Worm (Caenorhabditis elegans) whole organism, mixed stage, embryonic: ENCODE measurements around the gene R07A4.4.

Source experiments
- ces-1 ChIP-seq: fragments of 150-350 bp; optimal IDR thresholded peaks from 2 replicates; lab custom pipeline; 2014; ENCODE audit warnings: missing biosample characterization, missing genetic modification reagents, missing genetic modification characterization
- elt-1 ChIP-seq: sonication (generic microtip); optimal IDR thresholded peaks from 2 replicates; lab custom pipeline; 2017; ENCODE audit warnings: missing genetic modification characterization, mild to moderate bottlenecking, missing compliant biosample characterization, antibody characterized with exemption, moderate library complexity, borderline replicate concordance; ENCODE audit not compliant: insufficient read depth
- mab-5 ChIP-seq: fragments of 150-350 bp; optimal IDR thresholded peaks from 2 replicates; lab custom pipeline; 2014; ENCODE audit warnings: missing biosample characterization, missing genetic modification characterization
- nhr-28 ChIP-seq: fragments of 150-350 bp; optimal IDR thresholded peaks from 2 replicates; lab custom pipeline; 2014; ENCODE audit warnings: missing biosample characterization, missing genetic modification characterization
- pha-4 ChIP-seq: fragments of 150-350 bp; optimal IDR thresholded peaks from 2 replicates; lab custom pipeline; 2018; ENCODE audit warnings: missing biosample characterization, missing genetic modification reagents, missing genetic modification characterization
- snpc-4 ChIP-seq: fragments of 150-350 bp; optimal IDR thresholded peaks from 2 replicates; lab custom pipeline; 2014; ENCODE audit warnings: missing biosample characterization, missing genetic modification characterization
- unc-120 ChIP-seq: sonication (generic microtip); optimal IDR thresholded peaks from 2 replicates; lab custom pipeline; 2017; ENCODE audit warnings: missing genetic modification characterization, missing compliant biosample characterization; ENCODE audit not compliant: poor library complexity, severe bottlenecking
- unc-39 ChIP-seq: fragments of 150-350 bp; optimal IDR thresholded peaks from 2 replicates; lab custom pipeline; 2014; ENCODE audit warnings: missing biosample characterization, missing genetic modification characterization
- unc-62 ChIP-seq: fragments of 150-350 bp; optimal IDR thresholded peaks from 2 replicates; lab custom pipeline; 2014; ENCODE audit warnings: missing biosample characterization, missing genetic modification reagents, missing genetic modification characterization

DNA sequence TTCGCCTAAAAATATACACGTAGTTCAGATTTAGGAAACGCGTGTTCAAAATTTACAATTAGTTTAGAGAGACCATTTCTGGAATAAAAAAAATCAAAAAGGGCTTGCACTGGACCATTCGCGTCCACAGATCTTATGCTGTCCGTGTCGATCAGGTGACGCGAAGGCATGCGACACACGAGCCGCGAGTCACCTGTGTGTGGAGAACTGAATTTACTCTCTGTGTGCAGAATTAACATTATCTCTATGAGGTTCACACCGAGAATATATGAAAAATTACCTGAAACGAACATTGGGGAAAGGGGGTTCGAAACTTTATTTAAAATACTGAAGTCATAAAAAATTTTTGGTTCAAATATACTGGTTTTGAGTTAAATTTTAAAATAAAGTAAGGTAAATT lies 29.8 kb downstream of the R07A4.4 start:
- TF ChIP-seq unc-62 (GFP tag; lab: Kevin White, UChicago) (no peak), unc-120 (tag; lab: Kevin White, UChicago) (no peak), snpc-4 (tag; lab: Kevin White, UChicago) (no peak), ces-1 (GFP tag; lab: Kevin White, UChicago) (no peak), pha-4 (tag; lab: Kevin White, UChicago) (no peak), elt-1 (no peak), nhr-28 (tag; lab: Kevin White, UChicago) (no peak), mab-5 (tag; lab: Kevin White, UChicago) (no peak), unc-39 (tag; lab: Kevin White, UChicago) (no peak)
